Fruit fly (Drosophila melanogaster): Measurements from ENCODE around the gene CG10211.
A peak's percentile ranks its signal among the peaks of the same experiment; 100 is the strongest.

CG10211 gene

DNA sequence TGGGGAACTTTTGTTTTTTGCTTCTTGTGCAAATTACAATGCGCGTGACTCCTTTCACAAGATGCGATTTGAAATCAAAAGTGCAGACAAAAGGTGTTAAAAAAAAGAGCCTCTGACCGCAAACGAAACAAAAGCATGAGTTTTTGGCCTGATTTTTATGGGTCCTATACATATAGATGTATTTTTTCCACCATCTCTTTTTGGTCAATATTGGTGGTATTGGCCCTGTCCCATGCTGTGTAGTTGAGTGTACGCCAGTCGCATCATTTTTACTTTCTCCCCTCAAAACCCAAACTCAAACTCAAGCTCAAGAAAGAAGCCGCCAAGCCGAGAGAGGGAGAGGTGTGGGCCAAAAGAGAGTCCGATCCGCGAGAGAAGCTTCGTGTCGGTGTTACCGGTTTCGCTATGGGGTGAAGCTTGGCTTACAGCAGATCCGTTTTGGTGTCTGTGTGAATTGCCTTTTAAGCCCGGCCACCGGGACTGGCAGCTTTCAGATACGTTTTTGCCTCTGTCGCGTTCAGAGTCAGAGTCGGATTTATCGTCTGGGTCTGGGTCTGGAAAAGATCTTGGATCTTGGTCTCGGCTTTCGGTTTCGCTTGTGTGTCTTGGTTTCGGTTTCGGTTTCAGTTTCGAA, at the start of gene CG10211:
Gene CG10211 (plus strand): TSS at position 486 of the 634 bp plus-strand sequence.
- TF ChIP-seq CG12605 (GFP tag; IDR thresholded peaks at IDR 0.05) (no peak), CG10348 (GFP tag; IDR thresholded peaks at IDR 0.05) (no peak), CG9948 (tag; optimal IDR thresholded peaks at IDR 0.05) (peak; percentile 58), CG8301 (tag; optimal IDR thresholded peaks at IDR 0.05) (peak; percentile 67), CG34367 (tag; optimal IDR thresholded peaks at IDR 0.05) (peak; percentile 60), EcR (GFP tag; optimal IDR thresholded peaks at IDR 0.05) (peak; percentile 45), fd96Ca (GFP tag; IDR thresholded peaks at IDR 0.05) (no peak; the same call in 2 of the 3 replicates), Ets98B (GFP tag; IDR thresholded peaks at IDR 0.05) (no peak; the same call in 1 of the 2 replicates), Pif1B (GFP tag; optimal IDR thresholded peaks at IDR 0.05) (peak; percentile 36), CG8159 (tag; optimal IDR thresholded peaks at IDR 0.05) (peak; percentile 73), Snoo (tag; optimal IDR thresholded peaks at IDR 0.05) (peak; percentile 46), CG17806 (tag; optimal IDR thresholded peaks at IDR 0.05) (peak; percentile 67), CG15710 (tag; optimal IDR thresholded peaks at IDR 0.05) (peak; percentile 64), CG4496 (GFP tag; IDR thresholded peaks at IDR 0.05) (peak; percentile 49; the same call in 2 of the 3 replicates), CG13204 (GFP tag; optimal IDR thresholded peaks at IDR 0.05) (peak; percentile 24), rn (GFP tag; IDR thresholded peaks at IDR 0.05) (peak; percentile 47), CG32121 (GFP tag; IDR thresholded peaks at IDR 0.05) (0 out of 2 replicates have a peak, but pooled peaks have one; percentile 9), Pif1A (GFP tag; optimal IDR thresholded peaks at IDR 0.05) (peak; percentile 47), gl (tag; optimal IDR thresholded peaks at IDR 0.05) (no peak), CG14655 (GFP tag; optimal IDR thresholded peaks at IDR 0.05) (peak; percentile 71), D1 (tag; optimal IDR thresholded peaks at IDR 0.05) (no peak)

DNA sequence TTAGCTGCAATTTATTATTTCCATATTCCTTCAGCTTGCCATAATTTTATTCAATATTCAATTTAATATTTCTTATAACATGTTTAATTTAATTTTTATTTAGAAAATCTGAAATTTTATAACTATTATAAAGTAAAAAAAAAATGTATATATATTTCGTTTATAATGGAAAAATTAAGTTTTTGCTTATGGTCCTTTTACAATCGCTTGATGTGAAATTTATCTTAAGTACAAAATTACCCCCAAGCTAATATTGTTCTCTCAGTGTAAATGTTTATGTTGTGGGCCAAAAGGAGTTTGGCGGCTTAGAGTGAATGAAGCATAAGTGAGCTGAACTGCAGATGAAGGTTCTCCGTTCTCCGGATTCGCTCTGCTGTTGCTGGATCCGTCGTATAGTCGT, 49.3 kb upstream of the CG10211 start:
- TF ChIP-seq D1 (tag; optimal IDR thresholded peaks at IDR 0.05) (peak; percentile 63), CG17806 (tag; optimal IDR thresholded peaks at IDR 0.05) (peak; percentile 67), CG4496 (GFP tag; IDR thresholded peaks at IDR 0.05) (peak; percentile 7; the same call in 1 of the 3 replicates), gl (tag; optimal IDR thresholded peaks at IDR 0.05) (no peak), CG15710 (tag; optimal IDR thresholded peaks at IDR 0.05) (peak; percentile 58), rn (GFP tag; IDR thresholded peaks at IDR 0.05) (0 out of 2 replicates have a peak, but pooled peaks have one; percentile 12), CG8301 (tag; optimal IDR thresholded peaks at IDR 0.05) (peak; percentile 48), CG14655 (GFP tag; optimal IDR thresholded peaks at IDR 0.05) (peak; percentile 70), Snoo (tag; optimal IDR thresholded peaks at IDR 0.05) (peak; percentile 45), CG9948 (tag; optimal IDR thresholded peaks at IDR 0.05) (peak; percentile 74), CG8159 (tag; optimal IDR thresholded peaks at IDR 0.05) (peak; percentile 80), CG34367 (tag; optimal IDR thresholded peaks at IDR 0.05) (peak; percentile 41), CG10348 (GFP tag; IDR thresholded peaks at IDR 0.05) (no peak), CG12605 (GFP tag; IDR thresholded peaks at IDR 0.05) (no peak)

dm6 chr2L:18468607-18469015, 48.7 kb upstream of the CG10211 start:
- TF ChIP-seq CG15710 (tag; optimal IDR thresholded peaks at IDR 0.05) (no peak), gl (tag; optimal IDR thresholded peaks at IDR 0.05) (no peak), CG13204 (GFP tag; optimal IDR thresholded peaks at IDR 0.05) (no peak), D1 (tag; optimal IDR thresholded peaks at IDR 0.05) (no peak), Pif1B (GFP tag; optimal IDR thresholded peaks at IDR 0.05) (no peak), CG9948 (tag; optimal IDR thresholded peaks at IDR 0.05) (no peak), CG17806 (tag; optimal IDR thresholded peaks at IDR 0.05) (no peak), CG10348 (GFP tag; IDR thresholded peaks at IDR 0.05) (no peak), Snoo (tag; optimal IDR thresholded peaks at IDR 0.05) (no peak), CG34367 (tag; optimal IDR thresholded peaks at IDR 0.05) (no peak), CG4496 (GFP tag; IDR thresholded peaks at IDR 0.05) (peak; percentile 71), rn (GFP tag; IDR thresholded peaks at IDR 0.05) (peak; percentile 62), CG8301 (tag; optimal IDR thresholded peaks at IDR 0.05) (peak; percentile 25), CG12605 (GFP tag; IDR thresholded peaks at IDR 0.05) (no peak), CG14655 (GFP tag; optimal IDR thresholded peaks at IDR 0.05) (peak; percentile 31), Ets98B (GFP tag; IDR thresholded peaks at IDR 0.05) (peak; percentile 79), Pif1A (GFP tag; optimal IDR thresholded peaks at IDR 0.05) (peak; percentile 15), EcR (GFP tag; optimal IDR thresholded peaks at IDR 0.05) (peak; percentile 99), fd96Ca (GFP tag; IDR thresholded peaks at IDR 0.05) (peak; percentile 75; the same call in 2 of the 3 replicates), CG32121 (GFP tag; IDR thresholded peaks at IDR 0.05) (no peak; the same call in 1 of the 2 replicates)

- TF ChIP-seq Snoo (tag; optimal IDR thresholded peaks at IDR 0.05) (peak; percentile 47), CG8159 (tag; optimal IDR thresholded peaks at IDR 0.05) (no peak), CG4496 (GFP tag; IDR thresholded peaks at IDR 0.05) (peak; percentile 57; the same call in 1 of the 3 replicates), EcR (GFP tag; optimal IDR thresholded peaks at IDR 0.05) (peak; percentile 91)
Measured at dm6 chr2L:18469544-18470109, 47.7 kb upstream of the CG10211 start.

- TF ChIP-seq Pif1A (GFP tag; optimal IDR thresholded peaks at IDR 0.05) (peak; percentile 85), CG8159 (tag; optimal IDR thresholded peaks at IDR 0.05) (peak; percentile 93), CG4496 (GFP tag; IDR thresholded peaks at IDR 0.05) (peak; percentile 85), CG15710 (tag; optimal IDR thresholded peaks at IDR 0.05) (peak; percentile 94), EcR (GFP tag; optimal IDR thresholded peaks at IDR 0.05) (peak; percentile 78), CG10348 (GFP tag; IDR thresholded peaks at IDR 0.05) (no peak), CG34367 (tag; optimal IDR thresholded peaks at IDR 0.05) (peak; percentile 86), CG13204 (GFP tag; optimal IDR thresholded peaks at IDR 0.05) (peak; percentile 76), Pif1B (GFP tag; optimal IDR thresholded peaks at IDR 0.05) (peak; percentile 78), Ets98B (GFP tag; IDR thresholded peaks at IDR 0.05) (peak; percentile 72), rn (GFP tag; IDR thresholded peaks at IDR 0.05) (peak; percentile 74), Snoo (tag; optimal IDR thresholded peaks at IDR 0.05) (peak; percentile 75), CG12605 (GFP tag; IDR thresholded peaks at IDR 0.05) (peak; percentile 63), CG32121 (GFP tag; IDR thresholded peaks at IDR 0.05) (peak; percentile 47; the same call in 1 of the 2 replicates), fd96Ca (GFP tag; IDR thresholded peaks at IDR 0.05) (0 out of 3 replicates have a peak, but pooled peaks have one; percentile 25), gl (tag; optimal IDR thresholded peaks at IDR 0.05) (peak; percentile 77), CG14655 (GFP tag; optimal IDR thresholded peaks at IDR 0.05) (peak; percentile 73), CG9948 (tag; optimal IDR thresholded peaks at IDR 0.05) (peak; percentile 87), CG17806 (tag; optimal IDR thresholded peaks at IDR 0.05) (peak; percentile 89), CG8301 (tag; optimal IDR thresholded peaks at IDR 0.05) (peak; percentile 64), D1 (tag; optimal IDR thresholded peaks at IDR 0.05) (peak; percentile 73)
Measured at dm6 chr2L:18477455-18477854, 39.8 kb upstream of the CG10211 start.

Measured in whole organism, pupa.